Fruit fly (Drosophila melanogaster) whole organism, prepupa: ENCODE data around the gene Bub1.

Experiments used
- CG11294 ChIP-seq: fragments of 200-800 bp; sonication (Bioruptor generic); IDR thresholded peaks from 2 replicates; pipeline ENCODE4 v1.3.6; 2022; ENCODE audit warnings: missing biosample characterization, missing genetic modification characterization
- CG6276 ChIP-seq: fragments of 200-800 bp; sonication (Bioruptor generic); optimal IDR thresholded peaks from 2 replicates; lab custom pipeline; 2017; ENCODE audit warnings: missing biosample characterization, mild to moderate bottlenecking, missing genetic modification characterization
- CG6808 ChIP-seq: fragments of 200-800 bp; sonication (Bioruptor generic); optimal IDR thresholded peaks from 3 replicates; lab custom pipeline; 2017; ENCODE audit warnings: missing biosample characterization, missing genetic modification characterization, mild to moderate bottlenecking, moderate library complexity, missing genetic modification reagents
- CG7368 ChIP-seq: fragments of 200-800 bp; sonication (Bioruptor generic); optimal IDR thresholded peaks from 3 replicates; lab custom pipeline; 2016; ENCODE audit warnings: missing biosample characterization, missing genetic modification characterization
- Ets21C ChIP-seq: fragments of 200-800 bp; sonication (Bioruptor generic); optimal IDR thresholded peaks from 3 replicates; lab custom pipeline; 2016; ENCODE audit warnings: missing biosample characterization, missing genetic modification characterization
- Smox ChIP-seq: fragments of 200-800 bp; sonication (Bioruptor generic); optimal IDR thresholded peaks from 3 replicates; lab custom pipeline; 2016; ENCODE audit warnings: missing biosample characterization, missing genetic modification characterization
- Sox15 ChIP-seq: fragments of 200-800 bp; sonication (Bioruptor generic); optimal IDR thresholded peaks from 3 replicates; lab custom pipeline; 2016; ENCODE audit warnings: missing biosample characterization, missing genetic modification characterization
- esn ChIP-seq: fragments of 200-800 bp; sonication (Bioruptor generic); optimal IDR thresholded peaks from 2 replicates; lab custom pipeline; 2016; ENCODE audit warnings: missing biosample characterization, mild to moderate bottlenecking, missing genetic modification characterization, moderate library complexity
- lz ChIP-seq: fragments of 200-800 bp; sonication (Bioruptor generic); optimal IDR thresholded peaks from 3 replicates; lab custom pipeline; 2016; ENCODE audit warnings: missing biosample characterization, missing genetic modification characterization
- pdm3 ChIP-seq: fragments of 200-800 bp; sonication (Bioruptor generic); optimal IDR thresholded peaks from 3 replicates; lab custom pipeline; 2016; ENCODE audit warnings: missing biosample characterization, missing genetic modification characterization
- spab ChIP-seq: fragments of 200-800 bp; sonication (Bioruptor generic); optimal IDR thresholded peaks from 2 replicates; lab custom pipeline; 2017; ENCODE audit warnings: missing biosample characterization, mild to moderate bottlenecking, missing genetic modification characterization, missing genetic modification reagents
- ss ChIP-seq, 2 experiments: fragments of 200-800 bp; sonication (Bioruptor generic); optimal IDR thresholded peaks; 2 replicates in 1 of 2; 3 replicates in 1 of 2; lab custom pipeline; 2017 to 2018; ENCODE audit warnings: mild to moderate bottlenecking in 2 of 2, missing biosample characterization in 2 of 2, missing genetic modification characterization in 2 of 2, moderate library complexity in 1 of 2

DNA sequence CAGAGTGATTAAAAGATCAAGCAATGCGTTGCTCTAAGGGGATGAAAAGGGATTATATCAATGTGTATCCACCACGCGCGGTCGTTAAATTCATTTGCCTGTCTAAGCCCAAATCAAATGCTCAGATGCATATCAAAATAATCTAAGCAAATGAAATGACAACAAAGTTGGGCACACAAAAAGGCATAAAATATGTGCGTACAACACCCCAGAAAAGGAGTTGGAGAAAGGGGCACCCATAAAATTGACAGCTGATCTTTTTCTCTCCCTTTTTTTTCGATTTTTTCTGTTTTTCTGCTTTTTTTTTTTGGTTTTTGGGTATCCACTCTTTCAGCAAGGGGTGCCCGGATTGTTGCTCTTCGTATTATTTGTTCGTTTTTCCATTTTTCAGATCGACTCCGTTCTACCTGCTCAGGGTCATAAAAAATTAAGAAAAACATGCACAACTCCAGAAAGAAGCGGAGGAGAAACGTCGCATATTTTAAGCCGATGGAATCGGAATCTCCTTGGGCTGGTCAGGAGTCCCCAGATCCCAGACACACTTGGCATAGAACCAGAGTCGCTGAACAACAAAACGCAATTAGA is 43.9 kb upstream of the Bub1 start:
- TF ChIP-seq Sox15 (GFP tag; lab: Kevin White, UChicago) (no peak), CG7368 (GFP tag; lab: Kevin White, UChicago) (no peak), pdm3 (GFP tag; lab: Kevin White, UChicago) (no peak), ss (GFP tag; optimal IDR thresholded peaks at IDR 0.05; lab: Kevin White, UChicago) (peak; percentile 29 to 42), lz (no peak), CG6808 (GFP tag; lab: Kevin White, UChicago) (peak; percentile 2), CG11294 (GFP tag; lab: Robert Waterston, UW) (no peak), esn (GFP tag; lab: Kevin White, UChicago) (no peak), Ets21C (GFP tag; lab: Kevin White, UChicago) (no peak), spab (GFP tag; lab: Kevin White, UChicago) (no peak), Smox (GFP tag; lab: Kevin White, UChicago) (no peak), CG6276 (GFP tag; lab: Kevin White, UChicago) (no peak)
